Worm (Caenorhabditis elegans) whole organism, late embryonic: Measurements from ENCODE around the gene F35G2.1.

Experiments used
- F13H6.1 ChIP-seq: sonication (generic microtip); optimal IDR thresholded peaks from 2 replicates; lab custom pipeline; 2016; ENCODE audit warnings: missing genetic modification characterization, missing compliant biosample characterization
- K02D7.2 ChIP-seq: sonication (generic microtip); optimal IDR thresholded peaks from 2 replicates; lab custom pipeline; 2017; ENCODE audit warnings: mild to moderate bottlenecking, missing genetic modification characterization, missing compliant biosample characterization
- K09A11.1 ChIP-seq: sonication (generic microtip); optimal IDR thresholded peaks from 2 replicates; lab custom pipeline; 2017; ENCODE audit warnings: antibody characterized with exemption, mild to moderate bottlenecking, missing genetic modification characterization, missing compliant biosample characterization; ENCODE audit not compliant: insufficient read depth
- ahr-1 ChIP-seq: sonication (generic microtip); optimal IDR thresholded peaks from 2 replicates; lab custom pipeline; 2016; ENCODE audit warnings: missing genetic modification characterization, missing compliant biosample characterization
- ama-1 ChIP-seq: fragments of 150-350 bp; optimal IDR thresholded peaks from 2 replicates; lab custom pipeline; 2014
- ceh-14 ChIP-seq: sonication (generic microtip); optimal IDR thresholded peaks from 2 replicates; lab custom pipeline; 2016; ENCODE audit warnings: missing genotype, missing genetic modification characterization, missing compliant biosample characterization
- ceh-19 ChIP-seq: fragments of 200-800 bp; sonication (Bioruptor generic); optimal IDR thresholded peaks from 2 replicates; lab custom pipeline; 2018; ENCODE audit warnings: mild to moderate bottlenecking, missing genetic modification characterization, missing compliant biosample characterization
- ceh-22 ChIP-seq: sonication (generic microtip); optimal IDR thresholded peaks from 2 replicates; lab custom pipeline; 2017; ENCODE audit warnings: missing biosample characterization, missing genetic modification characterization
- ceh-24 ChIP-seq: sonication (generic microtip); optimal IDR thresholded peaks from 2 replicates; lab custom pipeline; 2016; ENCODE audit warnings: mild to moderate bottlenecking, missing genetic modification characterization, missing compliant biosample characterization
- ceh-34 ChIP-seq: sonication (generic microtip); optimal IDR thresholded peaks from 2 replicates; lab custom pipeline; 2016; ENCODE audit warnings: mild to moderate bottlenecking, missing genetic modification characterization, missing compliant biosample characterization
- ceh-45 ChIP-seq: fragments of 200-800 bp; sonication (Bioruptor generic); IDR thresholded peaks from 2 replicates; pipeline ENCODE4 v1.3.6; 2022; ENCODE audit warnings: missing genetic modification reagents, missing genetic modification characterization, missing compliant biosample characterization
- ceh-6 ChIP-seq: fragments of 200-800 bp; sonication (Bioruptor generic); optimal IDR thresholded peaks from 2 replicates; lab custom pipeline; 2018; ENCODE audit warnings: mild to moderate bottlenecking, missing genetic modification characterization, missing compliant biosample characterization
- ceh-9 ChIP-seq: sonication (generic microtip); optimal IDR thresholded peaks from 2 replicates; lab custom pipeline; 2016; ENCODE audit warnings: mild to moderate bottlenecking, missing genetic modification characterization, inconsistent platforms, missing compliant biosample characterization
- dve-1 ChIP-seq: sonication (generic microtip); optimal IDR thresholded peaks from 2 replicates; lab custom pipeline; 2017; ENCODE audit warnings: antibody characterized with exemption, mild to moderate bottlenecking, missing genetic modification characterization, missing compliant biosample characterization
- elt-2 ChIP-seq: sonication (generic microtip); optimal IDR thresholded peaks from 2 replicates; lab custom pipeline; 2016; ENCODE audit warnings: missing genetic modification reagents, missing genetic modification characterization, missing compliant biosample characterization
- elt-4 ChIP-seq: sonication (generic microtip); optimal IDR thresholded peaks from 2 replicates; lab custom pipeline; 2016; ENCODE audit warnings: missing genetic modification characterization, missing compliant biosample characterization
- ets-4 ChIP-seq: sonication (generic microtip); optimal IDR thresholded peaks from 2 replicates; lab custom pipeline; 2016; ENCODE audit warnings: missing genetic modification characterization, missing compliant biosample characterization
- eyg-1 ChIP-seq: sonication (generic microtip); optimal IDR thresholded peaks from 2 replicates; lab custom pipeline; 2016; ENCODE audit warnings: missing genotype, missing genetic modification characterization, missing compliant biosample characterization
- fax-1 ChIP-seq: sonication (generic microtip); optimal IDR thresholded peaks from 2 replicates; lab custom pipeline; 2016; ENCODE audit warnings: missing genotype, missing genetic modification characterization, missing compliant biosample characterization
- fkh-10 ChIP-seq: fragments of 150-350 bp; optimal IDR thresholded peaks from 2 replicates; lab custom pipeline; 2014; ENCODE audit warnings: missing biosample characterization, missing genetic modification reagents, missing genetic modification characterization
- fkh-6 ChIP-seq: sonication (generic microtip); optimal IDR thresholded peaks from 2 replicates; lab custom pipeline; 2016; ENCODE audit warnings: missing genetic modification characterization, missing compliant biosample characterization
- hlh-15 ChIP-seq: sonication (generic microtip); optimal IDR thresholded peaks from 2 replicates; lab custom pipeline; 2016; ENCODE audit warnings: missing genetic modification characterization, missing compliant biosample characterization
- lim-6 ChIP-seq: sonication (generic microtip); optimal IDR thresholded peaks from 2 replicates; lab custom pipeline; 2016; ENCODE audit warnings: missing genetic modification characterization, missing compliant biosample characterization
- lin-11 ChIP-seq: fragments of 200-800 bp; sonication (Bioruptor generic); optimal IDR thresholded peaks from 2 replicates; lab custom pipeline; 2018; ENCODE audit warnings: mild to moderate bottlenecking, missing genetic modification characterization, missing compliant biosample characterization
- madf-2 ChIP-seq: sonication (generic microtip); optimal IDR thresholded peaks from 2 replicates; lab custom pipeline; 2017; ENCODE audit warnings: missing genetic modification characterization, missing compliant biosample characterization
- nfya-1 ChIP-seq: sonication (generic microtip); optimal IDR thresholded peaks from 2 replicates; lab custom pipeline; 2017; ENCODE audit warnings: missing genetic modification characterization, mild to moderate bottlenecking, missing compliant biosample characterization, antibody characterized with exemption, moderate library complexity
- nhr-232 ChIP-seq: sonication (generic microtip); optimal IDR thresholded peaks from 2 replicates; lab custom pipeline; 2016; ENCODE audit warnings: missing genetic modification characterization, missing compliant biosample characterization
- npax-4 ChIP-seq: sonication (generic microtip); optimal IDR thresholded peaks from 2 replicates; lab custom pipeline; 2016; ENCODE audit warnings: missing genetic modification characterization, missing compliant biosample characterization
- odd-2 ChIP-seq: sonication (generic microtip); optimal IDR thresholded peaks from 2 replicates; lab custom pipeline; 2017; ENCODE audit warnings: antibody characterized with exemption, mild to moderate bottlenecking, missing genetic modification characterization, missing compliant biosample characterization
- pha-4 ChIP-seq: fragments of 150-350 bp; optimal IDR thresholded peaks from 2 replicates; lab custom pipeline; 2018; ENCODE audit warnings: missing biosample characterization, missing genetic modification reagents, missing genetic modification characterization
- pqm-1 ChIP-seq: sonication (generic microtip); optimal IDR thresholded peaks from 2 replicates; lab custom pipeline; 2016; ENCODE audit warnings: missing genetic modification characterization, missing compliant biosample characterization
- rnt-1 ChIP-seq: sonication (generic microtip); optimal IDR thresholded peaks from 2 replicates; lab custom pipeline; 2016; ENCODE audit warnings: missing genetic modification characterization, missing compliant biosample characterization
- sdc-2 ChIP-seq: sonication (generic microtip); optimal IDR thresholded peaks from 2 replicates; lab custom pipeline; 2016; ENCODE audit warnings: missing genotype, missing genetic modification characterization, missing compliant biosample characterization
- sox-2 ChIP-seq: fragments of 200-800 bp; sonication (Bioruptor generic); IDR thresholded peaks from 2 replicates; pipeline ENCODE4 v1.3.6; 2022; ENCODE audit warnings: missing genetic modification reagents, missing genetic modification characterization, missing compliant biosample characterization
- sox-4 ChIP-seq: sonication (generic microtip); optimal IDR thresholded peaks from 2 replicates; lab custom pipeline; 2017; ENCODE audit warnings: mild to moderate bottlenecking, missing genetic modification characterization, inconsistent platforms, missing compliant biosample characterization
- tbx-2 ChIP-seq: sonication (generic microtip); optimal IDR thresholded peaks from 2 replicates; lab custom pipeline; 2016; ENCODE audit warnings: missing genetic modification characterization, missing compliant biosample characterization
- ttx-3 ChIP-seq: sonication (generic microtip); optimal IDR thresholded peaks from 2 replicates; lab custom pipeline; 2016; ENCODE audit warnings: missing genetic modification reagents, missing genetic modification characterization, missing compliant biosample characterization
- unc-42 ChIP-seq: sonication (generic microtip); optimal IDR thresholded peaks from 2 replicates; lab custom pipeline; 2016; ENCODE audit warnings: missing genotype, missing genetic modification characterization, missing compliant biosample characterization
- unc-55 ChIP-seq: sonication (generic microtip); optimal IDR thresholded peaks from 2 replicates; lab custom pipeline; 2017; ENCODE audit warnings: missing biosample characterization, missing genetic modification reagents, missing genetic modification characterization

The F35G2.1 gene

DNA sequence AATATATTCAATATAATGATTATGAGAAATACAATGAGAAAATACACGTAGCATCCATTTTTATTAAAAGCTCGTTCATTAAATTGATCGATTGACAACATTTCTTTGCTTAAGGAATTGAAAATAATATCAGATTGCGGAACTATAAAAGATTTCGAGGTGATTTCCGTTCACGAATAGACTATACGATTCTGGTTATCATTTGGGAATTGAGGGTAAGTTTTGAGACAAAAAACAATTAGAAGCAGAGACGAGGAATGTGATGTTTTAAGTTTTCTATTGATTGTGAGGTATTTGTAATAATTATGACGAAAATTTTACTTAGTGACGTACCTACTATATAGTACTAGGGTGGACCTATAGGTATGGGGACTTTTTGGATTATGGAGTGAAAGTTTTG, 35.8 kb downstream of the F35G2.1 start, which contains the start of gene sre-19:
sre-19 (minus strand) TSS at position 101 of the 400 bp plus-strand sequence.
- TF ChIP-seq ets-4 (tag; lab: Kevin White, UChicago) (no peak), ceh-22 (tag; lab: Kevin White, UChicago) (no peak), ceh-24 (tag; lab: Kevin White, UChicago) (no peak), fkh-10 (GFP tag; lab: Kevin White, UChicago) (no peak), ceh-6 (GFP tag; lab: Kevin White, UChicago) (no peak), sdc-2 (tag; lab: Kevin White, UChicago) (no peak), ceh-19 (no peak), eyg-1 (tag; lab: Kevin White, UChicago) (no peak), rnt-1 (no peak), ceh-14 (tag; lab: Kevin White, UChicago) (no peak), tbx-2 (tag; lab: Kevin White, UChicago) (no peak), ceh-45 (GFP tag; lab: Robert Waterston, UW) (no peak), elt-2 (tag; lab: Kevin White, UChicago) (no peak), nhr-232 (tag; lab: Kevin White, UChicago) (no peak), nfya-1 (tag; lab: Kevin White, UChicago) (no peak), unc-42 (tag; lab: Kevin White, UChicago) (no peak), fkh-6 (tag; lab: Kevin White, UChicago) (no peak), K02D7.2 (no peak), ceh-34 (tag; lab: Kevin White, UChicago) (no peak)

DNA sequence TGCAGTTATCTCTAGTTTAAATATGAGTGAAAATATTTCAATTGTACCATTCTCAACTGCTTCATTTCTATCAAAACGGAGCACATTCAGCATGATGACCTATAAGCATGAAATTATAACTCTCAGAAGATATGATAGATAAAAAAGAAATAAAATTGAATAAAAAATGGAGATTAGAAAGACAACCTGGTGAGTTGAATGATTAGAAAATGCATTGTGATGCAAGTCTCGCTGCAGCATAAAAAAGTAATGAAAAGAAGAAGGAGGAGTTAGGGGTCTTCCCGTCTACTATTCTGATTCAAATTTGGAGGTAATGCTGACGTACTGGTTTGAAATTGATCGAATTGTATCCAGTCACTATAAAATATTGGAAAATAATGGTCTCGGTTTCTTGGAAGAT, 41.7 kb downstream of the F35G2.1 start, which contains the start of gene sre-15:
sre-15 (minus strand) TSS at position 101 of the 400 bp plus-strand sequence.
- TF ChIP-seq odd-2, result no peak
- no peak for TF ChIP-seq K09A11.1 (tag; lab: Kevin White, UChicago)
- TF ChIP-seq ceh-9 (tag; lab: Kevin White, UChicago), result no peak
- TF ChIP-seq unc-42 (tag; lab: Kevin White, UChicago), result no peak
- no peak for TF ChIP-seq elt-2 (tag; lab: Kevin White, UChicago)
- TF ChIP-seq ceh-22 (tag; lab: Kevin White, UChicago), result no peak
- no peak for TF ChIP-seq unc-55 (GFP tag; lab: Kevin White, UChicago)
- no peak for TF ChIP-seq ceh-45 (GFP tag; lab: Robert Waterston, UW)
- TF ChIP-seq pha-4 (tag; lab: Kevin White, UChicago), result no peak
- TF ChIP-seq fkh-10 (GFP tag; lab: Kevin White, UChicago), result no peak
- TF ChIP-seq dve-1 (tag; lab: Kevin White, UChicago), result no peak
- TF ChIP-seq ceh-14 (tag; lab: Kevin White, UChicago), result no peak
- no peak for TF ChIP-seq lim-6 (tag; lab: Kevin White, UChicago)
- no peak for TF ChIP-seq ttx-3 (tag; lab: Kevin White, UChicago)

DNA sequence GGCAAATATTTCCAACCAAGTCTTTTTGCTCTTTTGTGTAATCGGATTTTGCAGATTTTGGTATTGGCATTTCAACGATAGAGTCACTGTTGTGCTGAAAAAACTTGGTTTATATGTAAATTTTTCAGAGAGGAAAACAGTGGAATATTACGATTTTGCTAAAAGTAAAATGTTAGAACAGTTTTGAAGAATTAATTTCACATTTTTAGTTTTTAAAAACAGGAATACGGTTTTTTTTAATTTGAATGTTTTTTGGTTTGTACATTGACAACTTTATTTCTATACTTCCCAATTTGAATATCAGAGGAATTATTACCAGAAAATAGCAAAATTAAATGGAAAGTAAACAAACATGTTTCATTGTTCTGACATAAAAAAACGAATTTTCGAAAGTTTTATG, 49.5 kb downstream of the F35G2.1 start, which contains the start of gene dnj-26:
dnj-26 (minus strand) TSS at position 101 of the 400 bp plus-strand sequence.
- TF ChIP-seq pqm-1, result no peak
- no peak for TF ChIP-seq sdc-2 (tag; lab: Kevin White, UChicago)
- TF ChIP-seq sox-2 (GFP tag; lab: Robert Waterston, UW), result no peak
- TF ChIP-seq K02D7.2, result no peak
- no peak for TF ChIP-seq sox-4 (tag; lab: Kevin White, UChicago)
- no peak for TF ChIP-seq npax-4
- no peak for TF ChIP-seq hlh-15 (tag; lab: Kevin White, UChicago)
- TF ChIP-seq ceh-14 (tag; lab: Kevin White, UChicago), result no peak
- no peak for TF ChIP-seq ahr-1 (tag; lab: Kevin White, UChicago)
- TF ChIP-seq lin-11 (tag; lab: Kevin White, UChicago), result no peak
- TF ChIP-seq madf-2, result no peak
- no peak for TF ChIP-seq K09A11.1 (tag; lab: Kevin White, UChicago)
- TF ChIP-seq F13H6.1 (tag; lab: Kevin White, UChicago), result no peak
- no peak for TF ChIP-seq ama-1 (lab: Kevin White, UChicago)
- no peak for TF ChIP-seq odd-2
- TF ChIP-seq elt-4, result no peak
- TF ChIP-seq fax-1 (tag; lab: Kevin White, UChicago), result no peak
- no peak for TF ChIP-seq ceh-9 (tag; lab: Kevin White, UChicago)
- no peak for TF ChIP-seq ceh-19
